Worm (Caenorhabditis elegans): Measurements from ENCODE around the gene C08F8.2.
A peak's percentile ranks its signal among the peaks of the same experiment; 100 is the strongest.

C08F8.2 gene

DNA sequence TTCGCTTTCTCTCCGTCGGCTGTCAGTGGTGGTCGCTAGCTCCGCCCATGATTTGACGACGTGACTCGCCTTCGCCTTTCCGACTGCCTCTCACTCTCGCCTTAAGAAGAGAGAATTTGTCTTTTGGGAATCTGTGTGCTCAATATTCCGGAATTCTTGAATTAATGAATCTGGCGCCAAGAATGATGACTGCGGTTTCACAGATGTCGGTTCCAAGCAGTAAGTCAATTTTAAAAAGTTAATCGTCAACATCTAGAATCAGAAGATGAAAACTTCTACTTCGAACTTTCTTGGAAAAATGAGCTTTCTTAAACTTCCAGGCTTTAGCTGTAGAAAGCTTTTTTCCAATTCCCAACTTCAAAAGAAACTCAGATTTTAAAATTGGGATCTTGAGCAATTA, 18.9 kb downstream of the C08F8.2 start, which contains the start of gene nhr-67:
Gene nhr-67 (plus strand): TSS at position 97 of the 400 bp plus-strand sequence.
- TF ChIP-seq sem-2 (GFP tag; optimal IDR thresholded peaks at IDR 0.05) (no peak), cnd-1 (tag; optimal IDR thresholded peaks at IDR 0.05) (no peak), snpc-4 (tag; optimal IDR thresholded peaks at IDR 0.05) (no peak), hlh-1 (tag; optimal IDR thresholded peaks at IDR 0.05) (no peak), lin-32 (GFP tag; optimal IDR thresholded peaks at IDR 0.05) (no peak), bed-3 (GFP tag; optimal IDR thresholded peaks at IDR 0.05) (no peak), lin-13 (tag; optimal IDR thresholded peaks at IDR 0.05) (no peak), blmp-1 (tag; optimal IDR thresholded peaks at IDR 0.05) (no peak), sptf-1 (tag; optimal IDR thresholded peaks at IDR 0.05) (no peak)

DNA sequence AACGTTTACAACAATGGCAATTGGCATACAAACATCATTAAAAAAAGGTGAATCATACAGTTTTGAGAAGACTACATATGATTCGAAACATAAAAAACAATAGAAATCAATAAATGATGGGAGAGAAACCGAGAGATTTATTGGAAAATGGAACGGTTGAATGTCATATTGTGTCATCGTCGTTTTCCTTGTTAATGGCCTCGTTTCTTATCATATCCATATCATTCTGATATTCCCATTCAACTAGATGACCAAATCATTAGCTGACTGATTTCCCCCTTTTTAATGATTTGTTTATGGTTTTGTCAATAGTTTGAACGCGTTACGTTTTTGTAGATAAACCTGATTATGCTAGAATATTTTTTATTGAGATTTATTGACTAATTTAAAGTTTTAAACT, 24.0 kb downstream of the C08F8.2 start:
- no peak for TF ChIP-seq mep-1 (tag; optimal IDR thresholded peaks at IDR 0.05)
- TF ChIP-seq bed-3 (GFP tag; optimal IDR thresholded peaks at IDR 0.05), result no peak
- TF ChIP-seq drap-1 (GFP tag; optimal IDR thresholded peaks at IDR 0.05), result no peak
- TF ChIP-seq nhr-12 (tag; optimal IDR thresholded peaks at IDR 0.05), result no peak
- no peak for TF ChIP-seq ceh-43 (GFP tag; optimal IDR thresholded peaks at IDR 0.05)
- TF ChIP-seq zip-8 (tag; optimal IDR thresholded peaks at IDR 0.05), result no peak
- TF ChIP-seq ces-1 (GFP tag; optimal IDR thresholded peaks at IDR 0.05), result no peak
- TF ChIP-seq nhr-76 (tag; optimal IDR thresholded peaks at IDR 0.05), result no peak
- no peak for TF ChIP-seq blmp-1 (tag; optimal IDR thresholded peaks at IDR 0.05)

DNA sequence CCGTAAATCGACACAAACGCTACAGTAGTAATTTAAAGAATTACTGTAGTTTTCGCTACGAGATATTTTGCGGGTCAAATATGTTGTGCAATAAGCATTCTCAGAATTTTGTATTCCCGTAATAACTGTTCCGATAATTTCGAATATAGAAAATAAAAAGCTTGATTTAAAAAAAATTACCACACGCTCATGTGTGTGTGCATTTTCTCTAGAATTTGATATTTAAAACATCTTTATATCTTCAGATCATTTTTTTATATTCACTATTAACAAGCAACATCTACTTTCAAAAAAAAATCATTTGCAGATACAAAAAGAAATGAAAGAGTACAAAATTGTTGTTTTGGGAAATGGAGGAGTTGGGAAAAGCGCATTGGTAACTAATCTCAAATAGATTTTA, 26.2 kb downstream of the C08F8.2 start, which contains the start of gene rap-3:
Gene rap-3 (plus strand): TSS at position 301 of the 400 bp plus-strand sequence.
- no peak for TF ChIP-seq ceh-43 (GFP tag; optimal IDR thresholded peaks at IDR 0.05)
- no peak for TF ChIP-seq drap-1 (GFP tag; optimal IDR thresholded peaks at IDR 0.05)
- no peak for TF ChIP-seq cnd-1 (tag; optimal IDR thresholded peaks at IDR 0.05)
- no peak for TF ChIP-seq ceh-39 (tag; optimal IDR thresholded peaks at IDR 0.05)
- no peak for TF ChIP-seq mab-5 (tag; optimal IDR thresholded peaks at IDR 0.05)
- TF ChIP-seq ceh-83 (GFP tag; optimal IDR thresholded peaks at IDR 0.05), result no peak
- no peak for TF ChIP-seq mls-2 (tag; optimal IDR thresholded peaks at IDR 0.05)
- TF ChIP-seq unc-62 (GFP tag; optimal IDR thresholded peaks at IDR 0.05), result no peak
- TF ChIP-seq elt-3 (tag; optimal IDR thresholded peaks at IDR 0.05), result no peak
- TF ChIP-seq ham-2 (GFP tag; optimal IDR thresholded peaks at IDR 0.05), result no peak
- TF ChIP-seq elt-1 (tag; optimal IDR thresholded peaks at IDR 0.05; ENCODE audit: borderline replicate concordance, insufficient read depth), result no peak
- no peak for TF ChIP-seq lsy-2 (tag; optimal IDR thresholded peaks at IDR 0.05)
- TF ChIP-seq mep-1 (tag; optimal IDR thresholded peaks at IDR 0.05), result no peak
- no peak for TF ChIP-seq blmp-1 (tag; optimal IDR thresholded peaks at IDR 0.05)

DNA sequence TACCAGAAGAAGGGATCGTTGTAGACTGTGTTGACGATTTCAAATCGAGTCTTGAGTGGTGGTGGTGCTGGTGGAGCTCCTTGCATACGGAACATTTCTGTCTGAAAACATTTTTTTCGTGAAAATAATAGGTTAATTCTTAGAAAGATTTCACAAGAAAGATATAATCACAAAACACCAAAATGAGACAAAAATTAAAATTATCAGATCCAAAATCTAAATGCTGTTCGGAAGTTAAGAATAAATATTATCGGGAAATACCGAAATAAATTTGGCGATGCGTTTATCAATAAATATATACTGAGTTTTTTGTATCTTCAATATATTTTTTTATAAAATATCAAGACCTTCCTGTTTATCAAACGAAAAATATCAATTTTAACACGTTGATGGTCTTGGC, 27.7 kb downstream of the C08F8.2 start, which contains the start of gene C08F8.9:
Gene C08F8.9 (minus strand): TSS at position 101 of the 400 bp plus-strand sequence.
- TF ChIP-seq nhr-76 (tag; optimal IDR thresholded peaks at IDR 0.05) (no peak), zip-8 (tag; optimal IDR thresholded peaks at IDR 0.05) (no peak), ham-2 (GFP tag; optimal IDR thresholded peaks at IDR 0.05) (no peak), pha-4 (tag; optimal IDR thresholded peaks at IDR 0.05) (no peak), elt-1 (tag; optimal IDR thresholded peaks at IDR 0.05; ENCODE audit: borderline replicate concordance, insufficient read depth) (no peak), lin-13 (tag; optimal IDR thresholded peaks at IDR 0.05) (no peak), lsy-2 (tag; optimal IDR thresholded peaks at IDR 0.05) (no peak), bed-3 (GFP tag; optimal IDR thresholded peaks at IDR 0.05) (no peak), unc-62 (GFP tag; optimal IDR thresholded peaks at IDR 0.05) (no peak), cnd-1 (tag; optimal IDR thresholded peaks at IDR 0.05) (no peak), drap-1 (GFP tag; optimal IDR thresholded peaks at IDR 0.05) (no peak), ceh-83 (GFP tag; optimal IDR thresholded peaks at IDR 0.05) (no peak), flh-1 (GFP tag; optimal IDR thresholded peaks at IDR 0.05) (no peak), nhr-28 (tag; optimal IDR thresholded peaks at IDR 0.05) (no peak), blmp-1 (tag; optimal IDR thresholded peaks at IDR 0.05) (no peak)

DNA sequence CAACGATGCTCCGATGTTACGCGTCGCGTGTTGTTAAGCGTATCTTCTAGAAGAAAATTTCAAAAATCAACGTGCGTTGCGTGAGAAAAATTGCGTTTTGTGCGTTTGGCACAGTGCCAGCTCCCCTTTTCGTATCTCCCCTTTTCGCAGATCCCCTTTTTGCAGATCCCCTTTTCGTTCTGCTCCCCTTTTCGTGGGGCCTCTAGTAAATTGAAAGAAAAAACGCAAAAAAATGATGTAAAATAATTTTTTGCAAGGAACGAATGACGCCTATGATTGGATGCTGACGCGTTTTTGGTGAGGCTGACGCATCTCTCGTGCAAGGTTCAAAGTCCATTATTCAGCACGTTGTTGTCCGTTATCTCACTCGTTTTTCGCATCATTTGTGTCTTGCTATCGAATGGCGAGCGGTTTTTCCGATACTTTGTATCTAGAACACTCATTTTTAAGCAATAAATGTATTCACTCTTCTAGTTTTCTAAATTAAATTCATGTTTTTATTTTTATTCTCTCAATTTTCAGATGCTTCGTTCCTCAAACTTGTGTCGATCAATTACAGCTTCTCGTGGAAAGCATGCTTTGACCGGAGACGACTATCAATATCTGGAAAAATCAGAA, 28.4 kb downstream of the C08F8.2 start, which contains the start of gene cpt-2:
Gene cpt-2 (plus strand): TSS at position 523 of the 618 bp plus-strand sequence.
- TF ChIP-seq pha-4 (tag; optimal IDR thresholded peaks at IDR 0.05) (peak; percentile 25), elt-3 (tag; optimal IDR thresholded peaks at IDR 0.05) (peak; percentile 28), nhr-237 (tag; optimal IDR thresholded peaks at IDR 0.05) (peak; percentile 17), lin-13 (tag; optimal IDR thresholded peaks at IDR 0.05) (peak; percentile 64), unc-62 (GFP tag; optimal IDR thresholded peaks at IDR 0.05) (peak; percentile 36), lsy-2 (tag; optimal IDR thresholded peaks at IDR 0.05) (peak; percentile 17), mep-1 (tag; optimal IDR thresholded peaks at IDR 0.05) (peak; percentile 4), ces-1 (GFP tag; optimal IDR thresholded peaks at IDR 0.05) (peak; percentile 36)

Measured in whole organism, mixed stage, embryonic.